Worm (Caenorhabditis elegans): ENCODE measurements around the gene T20B3.1.

The T20B3.1 gene

DNA sequence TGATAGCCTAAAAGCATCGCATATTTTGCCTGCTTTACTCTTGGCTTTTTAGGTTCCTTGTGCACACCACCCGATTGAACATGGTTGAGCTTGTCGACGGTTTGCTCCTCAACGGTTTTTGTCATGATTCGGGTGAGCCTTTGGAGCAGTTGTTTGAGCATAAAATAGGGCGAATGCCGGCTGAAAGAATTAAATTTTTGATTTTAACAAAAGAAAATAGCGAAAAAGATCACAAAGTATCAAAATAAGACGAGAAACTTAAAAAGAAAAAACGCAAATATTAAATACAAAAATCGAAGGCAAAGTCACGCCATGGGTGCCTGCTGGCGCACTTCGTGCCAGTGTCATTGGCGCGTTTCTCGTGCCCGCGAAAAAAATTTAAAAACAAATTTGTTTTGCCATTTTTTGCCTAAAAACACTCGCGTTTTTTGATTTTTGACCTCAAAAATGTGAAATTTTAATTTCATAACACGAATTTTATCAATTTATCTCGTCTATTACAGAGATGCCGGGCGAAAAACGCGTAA is 20.5 kb upstream of the T20B3.1 start, which contains the start of the genes ctps-1 and pus-1 (continued):
- TF ChIP-seq Y53F4B.3 (GFP tag; IDR thresholded peaks at IDR 0.05) (no peak), snpc-1.1 (tag; optimal IDR thresholded peaks at IDR 0.05; ENCODE audit: insufficient read depth) (peak; percentile 63), lag-1 (GFP tag; IDR thresholded peaks at IDR 0.05) (no peak), egl-18 (GFP tag; IDR thresholded peaks at IDR 0.05) (no peak), ama-1 (optimal IDR thresholded peaks at IDR 0.05) (no peak), ama-1 (GFP tag; optimal IDR thresholded peaks at IDR 0.05) (no peak), T26A5.8 (tag; optimal IDR thresholded peaks at IDR 0.05) (no peak), egl-44 (GFP tag; IDR thresholded peaks at IDR 0.05) (no peak), mcd-1 (GFP tag; IDR thresholded peaks at IDR 0.05) (peak; percentile 77), K12H6.12 (tag; optimal IDR thresholded peaks at IDR 0.05) (no peak), fkh-3 (tag; optimal IDR thresholded peaks at IDR 0.05) (no peak), snpc-4 (GFP tag; optimal IDR thresholded peaks at IDR 0.05) (peak; percentile 31), snpc-4 (tag; optimal IDR thresholded peaks at IDR 0.05) (peak; percentile 21 to 83 (median 52)), B0019.2 (GFP tag; conservative IDR thresholded peaks at IDR 0.05) (no peak), C17E4.6 (GFP tag; IDR thresholded peaks at IDR 0.05) (no peak), tlf-1 (GFP tag; optimal IDR thresholded peaks at IDR 0.05) (peak; percentile 16), bed-1 (GFP tag; IDR thresholded peaks at IDR 0.05) (no peak), ets-4 (GFP tag; optimal IDR thresholded peaks at IDR 0.05) (no peak), nhr-120 (GFP tag; IDR thresholded peaks at IDR 0.05) (no peak), ceh-58 (GFP tag; IDR thresholded peaks at IDR 0.05) (no peak), madf-8 (GFP tag; conservative IDR thresholded peaks at IDR 0.05) (peak; percentile 71), F52B5.7 (tag; optimal IDR thresholded peaks at IDR 0.05) (no peak), Y56A3A.18 (GFP tag; IDR thresholded peaks at IDR 0.05) (no peak), B0035.1 (tag; optimal IDR thresholded peaks at IDR 0.05) (no peak), atf-7 (tag; optimal IDR thresholded peaks at IDR 0.05) (no peak), zfh-2 (GFP tag; conservative IDR thresholded peaks at IDR 0.05) (no peak), ceh-79 (tag; optimal IDR thresholded peaks at IDR 0.05) (no peak), attf-3 (GFP tag; conservative IDR thresholded peaks at IDR 0.05) (no peak), die-1 (tag; optimal IDR thresholded peaks at IDR 0.05) (no peak), lin-26 (GFP tag; IDR thresholded peaks at IDR 0.05) (no peak), ztf-25 (GFP tag; IDR thresholded peaks at IDR 0.05) (no peak), ztf-18 (tag; optimal IDR thresholded peaks at IDR 0.05) (peak; percentile 95), F10E7.11 (tag; optimal IDR thresholded peaks at IDR 0.05) (no peak), xnd-1 (tag; optimal IDR thresholded peaks at IDR 0.05) (peak; percentile 70), mxl-1 (tag; optimal IDR thresholded peaks at IDR 0.05) (no peak), ccch-3 (GFP tag; optimal IDR thresholded peaks at IDR 0.05) (no peak), F22D6.2 (tag; optimal IDR thresholded peaks at IDR 0.05) (no peak), hsf-1 (GFP tag; IDR thresholded peaks at IDR 0.05) (no peak), hlh-26 (GFP tag; conservative IDR thresholded peaks at IDR 0.05) (no peak), ztf-26 (tag; optimal IDR thresholded peaks at IDR 0.05) (no peak), Y53G8AR.9 (GFP tag; conservative IDR thresholded peaks at IDR 0.05) (0 out of 2 replicates have a peak, but pooled peaks have one; percentile 66), rpc-1 (optimal IDR thresholded peaks at IDR 0.05) (no peak), rpc-1 (tag; optimal IDR thresholded peaks at IDR 0.05) (no peak), tbx-9 (tag; optimal IDR thresholded peaks at IDR 0.05; ENCODE audit: borderline replicate concordance) (no peak), ztf-3 (GFP tag; optimal IDR thresholded peaks at IDR 0.05) (no peak), madf-6 (GFP tag; IDR thresholded peaks at IDR 0.05) (peak; percentile 90), gei-17 (GFP tag; optimal IDR thresholded peaks at IDR 0.05) (no peak), ceh-91 (GFP tag; IDR thresholded peaks at IDR 0.05) (no peak), nhr-80 (tag; optimal IDR thresholded peaks at IDR 0.05) (no peak), D2030.7 (GFP tag; IDR thresholded peaks at IDR 0.05) (peak; percentile 72)

Data from whole organism, young adult.